Fruit fly (Drosophila melanogaster) whole organism, embryonic: ENCODE measurements around the gene KFase.

Source experiments
- Asciz ChIP-seq: fragments of 200-800 bp; sonication (Bioruptor generic); optimal IDR thresholded peaks from 2 replicates; lab custom pipeline; 2017; ENCODE audit warnings: missing biosample characterization, mild to moderate bottlenecking, missing genetic modification characterization, missing genetic modification reagents
- BEAF-32 ChIP-seq: fragments of 200-800 bp; sonication (Bioruptor generic); optimal IDR thresholded peaks from 3 replicates; lab custom pipeline; 2017; ENCODE audit warnings: missing biosample characterization, missing genetic modification characterization, mild to moderate bottlenecking, moderate library complexity, missing genetic modification reagents
- BtbVII ChIP-seq: fragments of 200-800 bp; sonication (Bioruptor generic); optimal IDR thresholded peaks from 3 replicates; lab custom pipeline; 2017; ENCODE audit warnings: missing biosample characterization, mild to moderate bottlenecking, missing genetic modification characterization
- CG10462 ChIP-seq: fragments of 200-800 bp; sonication (Bioruptor generic); optimal IDR thresholded peaks from 2 replicates; lab custom pipeline; 2016; ENCODE audit warnings: missing biosample characterization, missing genetic modification characterization
- CG11560 ChIP-seq: fragments of 200-800 bp; sonication (Bioruptor generic); IDR thresholded peaks from 3 replicates; pipeline ENCODE4 v1.3.6; 2022; ENCODE audit warnings: missing biosample characterization, missing genetic modification characterization
- CG11695 ChIP-seq: fragments of 200-800 bp; sonication (Bioruptor generic); IDR thresholded peaks from 3 replicates; pipeline ENCODE4 v1.3.6; 2022; ENCODE audit warnings: missing biosample characterization, missing genetic modification characterization
- CG11696 ChIP-seq: fragments of 200-800 bp; sonication (Bioruptor generic); IDR thresholded peaks from 2 replicates; pipeline ENCODE4 v1.3.6; 2022; ENCODE audit warnings: missing biosample characterization, missing genetic modification characterization
- CG11723 ChIP-seq: fragments of 200-800 bp; sonication (Bioruptor generic); optimal IDR thresholded peaks from 2 replicates; lab custom pipeline; 2017; ENCODE audit warnings: missing biosample characterization, mild to moderate bottlenecking, missing genetic modification characterization
- CG12104 ChIP-seq: fragments of 200-800 bp; sonication (Bioruptor generic); optimal IDR thresholded peaks from 3 replicates; lab custom pipeline; 2016; ENCODE audit warnings: missing biosample characterization, missing genetic modification characterization
- CG12219 ChIP-seq: fragments of 200-800 bp; sonication (Bioruptor generic); optimal IDR thresholded peaks from 3 replicates; lab custom pipeline; 2018; ENCODE audit warnings: missing biosample characterization, mild to moderate bottlenecking, missing genetic modification characterization
- CG1233 ChIP-seq: fragments of 200-800 bp; sonication (Bioruptor generic); optimal IDR thresholded peaks from 4 replicates; lab custom pipeline; 2018; ENCODE audit warnings: missing biosample characterization, mild to moderate bottlenecking, missing genetic modification characterization
- CG17186 ChIP-seq: fragments of 200-800 bp; sonication (Bioruptor generic); optimal IDR thresholded peaks from 3 replicates; lab custom pipeline; 2017; ENCODE audit warnings: missing biosample characterization, missing genetic modification reagents, missing genetic modification characterization
- CG17359 ChIP-seq: fragments of 200-800 bp; sonication (Bioruptor generic); optimal IDR thresholded peaks from 3 replicates; lab custom pipeline; 2018; ENCODE audit warnings: missing biosample characterization, mild to moderate bottlenecking, missing genetic modification characterization, moderate library complexity
- CG18011 ChIP-seq: fragments of 200-800 bp; sonication (Bioruptor generic); optimal IDR thresholded peaks from 2 replicates; lab custom pipeline; 2017; ENCODE audit warnings: missing biosample characterization, missing genetic modification characterization, mild to moderate bottlenecking, moderate library complexity, missing genotype
- CG18476 ChIP-seq: fragments of 200-800 bp; sonication (Bioruptor generic); optimal IDR thresholded peaks from 2 replicates; lab custom pipeline; 2016; ENCODE audit warnings: missing biosample characterization, mild to moderate bottlenecking, missing genetic modification characterization
- CG2129 ChIP-seq: fragments of 200-800 bp; sonication (Bioruptor generic); IDR thresholded peaks from 2 replicates; pipeline ENCODE4 v1.3.6; 2022; ENCODE audit warnings: missing biosample characterization, missing genetic modification characterization; ENCODE audit not compliant: partially characterized antibody
- CG2202 ChIP-seq: fragments of 200-800 bp; sonication (Bioruptor generic); optimal IDR thresholded peaks from 2 replicates; lab custom pipeline; 2018; ENCODE audit warnings: missing biosample characterization, mild to moderate bottlenecking, missing genetic modification characterization
- CG30403 ChIP-seq: fragments of 200-800 bp; sonication (Bioruptor generic); optimal IDR thresholded peaks from 3 replicates; lab custom pipeline; 2016; ENCODE audit warnings: missing biosample characterization, missing genetic modification characterization
- CG3847 ChIP-seq: fragments of 200-800 bp; sonication (Bioruptor generic); IDR thresholded peaks from 2 replicates; pipeline ENCODE4 v1.3.6; 2022; ENCODE audit warnings: missing biosample characterization, missing genetic modification characterization
- CG4360 ChIP-seq: fragments of 200-800 bp; sonication (Bioruptor generic); IDR thresholded peaks from 2 replicates; pipeline ENCODE4 v1.3.6; 2022; ENCODE audit warnings: missing biosample characterization, missing genetic modification characterization
- CG4404 ChIP-seq: fragments of 200-800 bp; sonication (Bioruptor generic); IDR thresholded peaks from 2 replicates; pipeline ENCODE4 v1.3.6; 2022; ENCODE audit warnings: missing biosample characterization, missing genetic modification characterization
- CG7963 ChIP-seq: fragments of 200-800 bp; sonication (Bioruptor generic); IDR thresholded peaks from 3 replicates; pipeline ENCODE4 v1.3.6; 2022; ENCODE audit warnings: missing biosample characterization, missing genetic modification characterization; ENCODE audit not compliant: partially characterized antibody
- CG9817 ChIP-seq: fragments of 200-800 bp; sonication (Bioruptor generic); optimal IDR thresholded peaks from 2 replicates; lab custom pipeline; 2018; ENCODE audit warnings: missing biosample characterization, mild to moderate bottlenecking, missing genetic modification characterization, moderate library complexity
- Dad ChIP-seq: fragments of 200-800 bp; sonication (Bioruptor generic); optimal IDR thresholded peaks from 3 replicates; lab custom pipeline; 2016; ENCODE audit warnings: missing biosample characterization, missing genetic modification characterization
- ERR ChIP-seq: fragments of 200-800 bp; sonication (Bioruptor generic); optimal IDR thresholded peaks from 2 replicates; lab custom pipeline; 2016; ENCODE audit warnings: missing biosample characterization, missing genetic modification characterization
- Ets65A ChIP-seq: fragments of 200-800 bp; sonication (Bioruptor generic); peaks from one replicate; lab custom pipeline; 2016; ENCODE audit warnings: missing biosample characterization, missing genetic modification characterization
- Ets97D ChIP-seq: fragments of 200-800 bp; sonication (Bioruptor generic); optimal IDR thresholded peaks from 3 replicates; lab custom pipeline; 2016; ENCODE audit warnings: missing biosample characterization, missing genetic modification characterization
- HLH3B ChIP-seq: fragments of 200-800 bp; sonication (Bioruptor generic); IDR thresholded peaks from 2 replicates; pipeline ENCODE4 v1.3.6; 2022; ENCODE audit warnings: missing biosample characterization, missing genetic modification characterization
- HLH54F ChIP-seq: fragments of 200-800 bp; sonication (Bioruptor generic); optimal IDR thresholded peaks from 3 replicates; lab custom pipeline; 2016; ENCODE audit warnings: missing biosample characterization, missing genetic modification characterization
- Hmx ChIP-seq: fragments of 200-800 bp; sonication (Bioruptor generic); optimal IDR thresholded peaks from 2 replicates; lab custom pipeline; 2016; ENCODE audit warnings: missing biosample characterization, missing genetic modification characterization
- Lpt ChIP-seq: fragments of >200 bp; optimal IDR thresholded peaks from 2 replicates; lab custom pipeline; 2018; ENCODE audit warnings: missing biosample characterization, missing genetic modification characterization
- MTF-1 ChIP-seq: fragments of 200-800 bp; sonication (Bioruptor generic); optimal IDR thresholded peaks from 2 replicates; lab custom pipeline; 2018; ENCODE audit warnings: missing biosample characterization, mild to moderate bottlenecking, missing genetic modification characterization, borderline replicate concordance
- Med ChIP-seq: fragments of 200-800 bp; sonication (Bioruptor generic); peaks from one replicate; lab custom pipeline; 2016; ENCODE audit warnings: missing biosample characterization, missing genetic modification characterization, mild to moderate bottlenecking, inconsistent platforms, moderate library complexity
- Rfx ChIP-seq: fragments of 200-800 bp; sonication (Bioruptor generic); IDR thresholded peaks from 2 replicates; pipeline ENCODE4 v1.3.6; 2022; ENCODE audit warnings: missing biosample characterization, missing genetic modification characterization
- Rx ChIP-seq: fragments of 200-800 bp; sonication (Bioruptor generic); IDR thresholded peaks from 2 replicates; pipeline ENCODE4 v1.3.6; 2022; ENCODE audit warnings: missing biosample characterization, missing genetic modification characterization
- bsh ChIP-seq, 2 experiments: fragments of 200-800 bp; sonication (Bioruptor generic); optimal IDR thresholded peaks; 2 replicates each; lab custom pipeline; 2017 to 2018; ENCODE audit warnings: mild to moderate bottlenecking in 2 of 2, missing biosample characterization in 2 of 2, missing genetic modification characterization in 2 of 2, moderate library complexity in 1 of 2
- cwo ChIP-seq: fragments of 200-800 bp; sonication (Bioruptor generic); optimal IDR thresholded peaks from 3 replicates; lab custom pipeline; 2017; ENCODE audit warnings: missing biosample characterization, missing genetic modification characterization, mild to moderate bottlenecking, moderate library complexity, missing genetic modification reagents
- dmrt99B ChIP-seq: fragments of 200-800 bp; sonication (Bioruptor generic); optimal IDR thresholded peaks from 2 replicates; lab custom pipeline; 2018; ENCODE audit warnings: missing biosample characterization, mild to moderate bottlenecking, missing genetic modification characterization, moderate library complexity
- emc ChIP-seq: fragments of 200-800 bp; sonication (Bioruptor generic); optimal IDR thresholded peaks from 2 replicates; lab custom pipeline; 2016; ENCODE audit warnings: missing biosample characterization, missing genetic modification characterization
- gcm2 ChIP-seq: fragments of 200-800 bp; sonication (Bioruptor generic); optimal IDR thresholded peaks from 2 replicates; lab custom pipeline; 2016; ENCODE audit warnings: missing biosample characterization, missing genetic modification characterization
- gem ChIP-seq: fragments of 200-800 bp; sonication (Bioruptor generic); optimal IDR thresholded peaks from 2 replicates; lab custom pipeline; 2019; ENCODE audit warnings: missing biosample characterization, mild to moderate bottlenecking, missing genetic modification characterization, moderate library complexity
- grn ChIP-seq: fragments of 200-800 bp; sonication (Bioruptor generic); optimal IDR thresholded peaks from 3 replicates; lab custom pipeline; 2017; ENCODE audit warnings: missing biosample characterization, missing genetic modification characterization
- ham ChIP-seq: fragments of 200-800 bp; sonication (Bioruptor generic); IDR thresholded peaks from 2 replicates; pipeline ENCODE4 v1.3.6; 2022; ENCODE audit warnings: missing biosample characterization, missing genetic modification characterization
- her ChIP-seq: fragments of 200-800 bp; sonication (Bioruptor generic); optimal IDR thresholded peaks from 2 replicates; lab custom pipeline; 2016; ENCODE audit warnings: missing biosample characterization, missing genetic modification characterization
- jing ChIP-seq: fragments of 200-800 bp; sonication (Bioruptor generic); optimal IDR thresholded peaks from 2 replicates; lab custom pipeline; 2018; ENCODE audit warnings: missing biosample characterization, mild to moderate bottlenecking, missing genetic modification characterization
- lmd ChIP-seq: fragments of 200-800 bp; sonication (Bioruptor generic); IDR thresholded peaks from 2 replicates; pipeline ENCODE4 v1.3.6; 2022; ENCODE audit warnings: missing biosample characterization, missing genetic modification characterization
- peb ChIP-seq: fragments of 200-800 bp; sonication (Bioruptor generic); IDR thresholded peaks from 2 replicates; pipeline ENCODE4 v1.3.6; 2022; ENCODE audit warnings: missing biosample characterization, missing genetic modification characterization
- pros ChIP-seq: fragments of 200-800 bp; sonication (Bioruptor generic); optimal IDR thresholded peaks from 3 replicates; lab custom pipeline; 2019; ENCODE audit warnings: missing biosample characterization, mild to moderate bottlenecking, missing genetic modification characterization, moderate library complexity
- rib ChIP-seq: fragments of 200-800 bp; sonication (Bioruptor generic); IDR thresholded peaks from 2 replicates; pipeline ENCODE4 v1.3.6; 2022; ENCODE audit warnings: missing biosample characterization, missing genetic modification characterization
- salm ChIP-seq: fragments of 200-800 bp; sonication (Bioruptor generic); optimal IDR thresholded peaks from 2 replicates; lab custom pipeline; 2018; ENCODE audit warnings: missing biosample characterization, mild to moderate bottlenecking, missing genetic modification characterization
- so ChIP-seq: fragments of 200-800 bp; sonication (Bioruptor generic); IDR thresholded peaks from 3 replicates; pipeline ENCODE4 v1.3.6; 2022; ENCODE audit warnings: missing biosample characterization, missing genetic modification characterization
- unpg ChIP-seq: fragments of 200-800 bp; sonication (Bioruptor generic); optimal IDR thresholded peaks from 3 replicates; lab custom pipeline; 2018; ENCODE audit warnings: missing biosample characterization, mild to moderate bottlenecking, missing genetic modification characterization, moderate library complexity

The KFase gene

dm6 chr2L:6464270-6464669 lies 24.3 kb downstream of the KFase start:
- TF ChIP-seq CG3847 (GFP tag; lab: Robert Waterston, UW) = no peak
- TF ChIP-seq bsh (GFP tag; optimal IDR thresholded peaks at IDR 0.05; lab: Kevin White, UChicago) = peak in 1 of 2 experiments; percentile 8
- TF ChIP-seq HLH3B (GFP tag; lab: Robert Waterston, UW) = peak; percentile 24; the same call in 1 of the 2 replicates
- peak; percentile 49 for TF ChIP-seq Med (GFP tag; lab: Kevin White, UChicago)
- peak; percentile 3 for TF ChIP-seq gem (tag; lab: Kevin White, UChicago)
- no peak for TF ChIP-seq jing (GFP tag; lab: Kevin White, UChicago)
- no peak for TF ChIP-seq CG4360 (GFP tag; lab: Robert Waterston, UW)
- no peak for TF ChIP-seq Hmx
- peak; percentile 79 for TF ChIP-seq grn (GFP tag; lab: Kevin White, UChicago)
- TF ChIP-seq unpg (GFP tag; lab: Kevin White, UChicago) = peak; percentile 1
- TF ChIP-seq CG18011 (GFP tag; lab: Kevin White, UChicago) = no peak
- no peak for TF ChIP-seq Rx
- no peak for TF ChIP-seq Ets97D (GFP tag; lab: Kevin White, UChicago)
- no peak for TF ChIP-seq CG12104 (GFP tag; lab: Kevin White, UChicago)
- TF ChIP-seq CG12219 (GFP tag; lab: Kevin White, UChicago) = no peak
- TF ChIP-seq BtbVII (GFP tag; lab: Kevin White, UChicago) = no peak
- no peak for TF ChIP-seq CG11723 (GFP tag; lab: Kevin White, UChicago)
- peak; percentile 67 for TF ChIP-seq CG11695 (GFP tag; lab: Robert Waterston, UW)
- TF ChIP-seq Rfx = no peak
- no peak for TF ChIP-seq salm
- no peak for TF ChIP-seq CG10462 (GFP tag; lab: Kevin White, UChicago)
- no peak for TF ChIP-seq CG30403 (GFP tag; lab: Kevin White, UChicago)
- TF ChIP-seq CG17359 (tag; lab: Kevin White, UChicago) = no peak
- TF ChIP-seq CG2129 (GFP tag; lab: Robert Waterston, UW) = no peak
- no peak for TF ChIP-seq CG2202 (tag; lab: Kevin White, UChicago)
- no peak for TF ChIP-seq Dad (GFP tag; lab: Kevin White, UChicago)
- TF ChIP-seq gcm2 = no peak
- TF ChIP-seq pros (GFP tag; lab: Kevin White, UChicago) = peak; percentile 10
- no peak for TF ChIP-seq cwo
- no peak for TF ChIP-seq BEAF-32 (GFP tag; lab: Kevin White, UChicago)
- peak; percentile 72 for TF ChIP-seq CG11696 (GFP tag; lab: Robert Waterston, UW)
- TF ChIP-seq HLH54F = no peak
- no peak for TF ChIP-seq CG4404 (GFP tag; lab: Robert Waterston, UW)
- TF ChIP-seq so (GFP tag; lab: Robert Waterston, UW) = no peak
- no peak for TF ChIP-seq ERR
- no peak for TF ChIP-seq rib
- no peak for TF ChIP-seq CG11560
- peak; percentile 30 for TF ChIP-seq Ets65A (GFP tag; lab: Kevin White, UChicago)
- TF ChIP-seq CG18476 = no peak
- TF ChIP-seq her (GFP tag; lab: Kevin White, UChicago) = no peak
- TF ChIP-seq Lpt (GFP tag; lab: Kevin White, UChicago) = no peak
- TF ChIP-seq CG9817 (tag; lab: Kevin White, UChicago) = no peak
- peak; percentile 50 for TF ChIP-seq dmrt99B (tag; lab: Kevin White, UChicago)
- TF ChIP-seq peb (GFP tag; lab: Robert Waterston, UW) = no peak
- TF ChIP-seq CG17186 (GFP tag; lab: Kevin White, UChicago) = no peak
- no peak for TF ChIP-seq ham (GFP tag; lab: Robert Waterston, UW)
- TF ChIP-seq CG1233 (GFP tag; lab: Kevin White, UChicago) = no peak
- no peak for TF ChIP-seq emc (GFP tag; lab: Kevin White, UChicago)
- no peak for TF ChIP-seq CG7963
- TF ChIP-seq lmd = no peak
- TF ChIP-seq MTF-1 (GFP tag; lab: Kevin White, UChicago) = no peak
- TF ChIP-seq Asciz = no peak
